Fruit fly (Drosophila melanogaster): ENCODE data around the gene ckd.
A peak's percentile ranks its signal among the peaks of the same experiment; 100 is the strongest.

ckd gene

DNA sequence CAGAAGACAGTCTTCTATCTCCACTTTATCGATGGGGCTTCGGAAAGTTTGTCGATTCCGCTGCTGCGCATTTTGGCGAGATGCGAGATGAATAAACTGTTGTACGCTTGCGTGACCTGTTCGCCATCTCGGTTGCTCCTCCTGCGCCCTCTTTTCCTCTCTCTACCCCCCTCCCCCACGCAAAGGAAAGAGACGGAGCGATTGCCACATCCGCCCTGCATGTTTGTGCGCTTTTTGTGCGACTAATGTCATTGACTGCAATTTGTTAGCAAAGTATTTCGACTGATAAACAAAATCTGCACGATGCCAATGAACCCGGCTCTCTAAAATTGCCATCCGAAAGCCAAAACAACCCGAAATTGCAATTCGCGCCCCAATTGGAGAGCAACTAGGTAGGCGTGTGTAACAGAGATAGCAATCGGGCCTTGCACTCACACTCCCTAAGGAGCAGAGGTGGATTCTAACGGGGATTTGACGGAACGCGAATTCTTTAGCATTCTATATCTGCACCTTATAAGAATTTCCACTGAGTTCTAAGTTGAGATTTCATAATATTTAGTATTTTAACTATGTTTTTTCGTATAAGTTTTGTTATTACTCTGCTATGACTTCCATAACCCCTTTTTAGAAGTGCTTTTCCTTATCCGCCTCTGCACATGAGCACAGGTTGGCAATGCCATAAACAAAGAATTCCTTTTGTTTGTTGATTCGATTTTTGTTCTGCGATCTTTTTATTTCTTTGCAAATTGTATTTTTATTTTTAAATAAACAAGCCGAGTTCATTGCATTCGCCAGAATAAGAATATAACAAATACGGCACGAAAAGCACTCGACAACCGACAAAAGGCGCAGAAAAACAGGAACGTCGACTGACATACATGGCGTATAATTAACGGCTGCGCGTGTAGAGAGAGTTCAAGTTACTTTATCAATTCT is 10.3 kb upstream of the ckd start, which contains the start of gene CG43389 (continued):
- TF ChIP-seq CG8119 (GFP tag; IDR thresholded peaks at IDR 0.05) (peak; percentile 87), Eip75B (GFP tag; optimal IDR thresholded peaks at IDR 0.05) (peak; percentile 89), Sox14 (GFP tag; optimal IDR thresholded peaks at IDR 0.05) (peak; percentile 98), CG6276 (GFP tag; optimal IDR thresholded peaks at IDR 0.05) (no peak), CG32006 (GFP tag; optimal IDR thresholded peaks at IDR 0.05) (peak; percentile 83), dac (GFP tag; optimal IDR thresholded peaks at IDR 0.05) (peak; percentile 40), CG16779 (tag; optimal IDR thresholded peaks at IDR 0.05) (peak; percentile 42), pdm3 (GFP tag; optimal IDR thresholded peaks at IDR 0.05) (peak; percentile 94), Lpt (GFP tag; optimal IDR thresholded peaks at IDR 0.05) (peak; percentile 81), CG8319 (GFP tag; optimal IDR thresholded peaks at IDR 0.05) (peak; percentile 89), CG9139 (GFP tag; optimal IDR thresholded peaks at IDR 0.05) (peak; percentile 80), CG6808 (GFP tag; optimal IDR thresholded peaks at IDR 0.05) (peak; percentile 85), esn (GFP tag; optimal IDR thresholded peaks at IDR 0.05) (peak; percentile 99), Gug (GFP tag; IDR thresholded peaks at IDR 0.05) (peak; percentile 58), CG6854 (GFP tag; optimal IDR thresholded peaks at IDR 0.05) (peak; percentile 88), ss (GFP tag; optimal IDR thresholded peaks at IDR 0.05) (peak; percentile 93 to 95), CG10669 (GFP tag; optimal IDR thresholded peaks at IDR 0.05) (peak; percentile 87), Sox102F (GFP tag; optimal IDR thresholded peaks at IDR 0.05) (peak; percentile 99), CG11294 (GFP tag; IDR thresholded peaks at IDR 0.05) (no peak), Blimp-1 (GFP tag; optimal IDR thresholded peaks at IDR 0.05) (peak; percentile 87), fd85E (GFP tag; optimal IDR thresholded peaks at IDR 0.05) (peak; percentile 52), Ets96B (tag; optimal IDR thresholded peaks at IDR 0.05) (peak; percentile 91)

DNA sequence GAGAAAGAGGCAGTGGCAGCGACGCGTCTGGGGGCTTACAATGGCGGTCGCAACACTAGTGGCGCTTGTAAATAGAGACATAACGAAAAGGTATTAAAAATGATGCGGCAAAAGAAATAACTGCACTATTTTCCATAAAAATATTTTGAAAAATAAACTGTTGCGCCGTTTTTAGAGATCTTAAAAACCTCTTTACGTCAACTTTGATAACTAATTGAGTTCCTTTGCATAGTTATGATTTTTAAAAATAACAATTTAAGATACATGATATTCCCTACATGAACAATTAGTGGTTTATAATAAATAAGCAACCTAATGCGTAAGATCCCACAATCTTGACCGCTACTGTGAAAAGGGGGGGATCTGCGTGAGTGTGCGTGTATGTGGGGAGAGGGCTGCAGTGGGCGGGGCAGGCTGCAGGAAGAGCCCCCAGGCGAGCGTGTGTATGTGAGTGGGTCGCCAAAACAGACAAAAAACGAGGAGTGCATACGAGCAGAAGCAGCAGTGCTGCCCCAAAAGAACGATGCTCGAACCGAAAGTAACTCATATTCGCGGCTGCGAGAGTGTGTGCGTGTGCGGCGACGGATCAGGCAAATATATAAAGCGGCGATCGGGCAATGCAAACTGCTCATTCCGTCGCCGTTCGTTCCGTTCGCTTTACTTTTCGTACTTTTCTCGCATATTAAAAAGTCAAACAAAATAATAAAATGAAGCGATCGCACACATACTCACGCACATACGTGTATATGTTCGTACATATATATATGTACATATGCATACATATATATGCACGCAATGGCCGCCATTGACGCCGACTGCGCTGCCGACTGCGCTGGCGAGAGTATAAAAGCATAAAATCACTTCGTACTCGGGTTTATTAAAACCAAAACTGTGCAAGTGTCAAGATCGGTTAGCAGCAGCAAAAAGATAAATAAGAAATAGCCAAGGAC is 8.7 kb upstream of the ckd start:
- TF ChIP-seq CG6854 (GFP tag; optimal IDR thresholded peaks at IDR 0.05) (peak; percentile 95), CG3919 (GFP tag; optimal IDR thresholded peaks at IDR 0.05) (peak; percentile 98), CG8119 (GFP tag; IDR thresholded peaks at IDR 0.05) (peak; percentile 94), CG31627 (GFP tag; optimal IDR thresholded peaks at IDR 0.05) (peak; percentile 99), Sox14 (GFP tag; optimal IDR thresholded peaks at IDR 0.05) (peak; percentile 98), CG7368 (GFP tag; optimal IDR thresholded peaks at IDR 0.05) (peak; percentile 92), CG6276 (GFP tag; optimal IDR thresholded peaks at IDR 0.05) (peak; percentile 94), CG6792 (GFP tag; optimal IDR thresholded peaks at IDR 0.05) (peak; percentile 98), Sox15 (GFP tag; optimal IDR thresholded peaks at IDR 0.05) (peak; percentile 99), CG16779 (tag; optimal IDR thresholded peaks at IDR 0.05) (peak; percentile 90), Hr38 (GFP tag; optimal IDR thresholded peaks at IDR 0.05) (no peak), dac (GFP tag; optimal IDR thresholded peaks at IDR 0.05) (peak; percentile 82), Lpt (GFP tag; optimal IDR thresholded peaks at IDR 0.05) (peak; percentile 94), eg (GFP tag; IDR thresholded peaks at IDR 0.05) (peak; percentile 76), CG4318 (GFP tag; optimal IDR thresholded peaks at IDR 0.05) (peak; percentile 93), Eip78C (GFP tag) (peak; percentile 100), CG10669 (GFP tag; optimal IDR thresholded peaks at IDR 0.05) (peak; percentile 97), Smox (GFP tag; optimal IDR thresholded peaks at IDR 0.05) (peak; percentile 99), Gug (GFP tag; IDR thresholded peaks at IDR 0.05) (peak; percentile 85), Eip75B (GFP tag; optimal IDR thresholded peaks at IDR 0.05) (peak; percentile 96), vri (GFP tag; optimal IDR thresholded peaks at IDR 0.05) (peak; percentile 95), fd59A (GFP tag; optimal IDR thresholded peaks at IDR 0.05) (peak; percentile 99), pdm3 (GFP tag; optimal IDR thresholded peaks at IDR 0.05) (peak; percentile 97), Hr39 (GFP tag; optimal IDR thresholded peaks at IDR 0.05) (peak; percentile 99), cyc (GFP tag; optimal IDR thresholded peaks at IDR 0.05) (peak; percentile 99), acj6 (GFP tag; optimal IDR thresholded peaks at IDR 0.05) (peak; percentile 99), Blimp-1 (GFP tag; optimal IDR thresholded peaks at IDR 0.05) (peak; percentile 94), ss (GFP tag; optimal IDR thresholded peaks at IDR 0.05) (peak; percentile 98 to 99), CG32006 (GFP tag; optimal IDR thresholded peaks at IDR 0.05) (peak; percentile 98), dsx (GFP tag; optimal IDR thresholded peaks at IDR 0.05; ENCODE audit: poor library complexity, severe bottlenecking) (peak; percentile 94), CG11762 (GFP tag; optimal IDR thresholded peaks at IDR 0.05; ENCODE audit: insufficient read depth) (peak; percentile 98), CG8319 (GFP tag; optimal IDR thresholded peaks at IDR 0.05) (peak; percentile 98), achi (GFP tag; optimal IDR thresholded peaks at IDR 0.05) (peak; percentile 97), spab (GFP tag; optimal IDR thresholded peaks at IDR 0.05) (peak; percentile 98), CG11294 (GFP tag; IDR thresholded peaks at IDR 0.05) (peak; percentile 54; the same call in 1 of the 2 replicates), CG10631 (GFP tag; optimal IDR thresholded peaks at IDR 0.05) (peak; percentile 97)
